Fruit fly (Drosophila melanogaster): Measurements from ENCODE around the gene p38a.

The p38a gene

DNA sequence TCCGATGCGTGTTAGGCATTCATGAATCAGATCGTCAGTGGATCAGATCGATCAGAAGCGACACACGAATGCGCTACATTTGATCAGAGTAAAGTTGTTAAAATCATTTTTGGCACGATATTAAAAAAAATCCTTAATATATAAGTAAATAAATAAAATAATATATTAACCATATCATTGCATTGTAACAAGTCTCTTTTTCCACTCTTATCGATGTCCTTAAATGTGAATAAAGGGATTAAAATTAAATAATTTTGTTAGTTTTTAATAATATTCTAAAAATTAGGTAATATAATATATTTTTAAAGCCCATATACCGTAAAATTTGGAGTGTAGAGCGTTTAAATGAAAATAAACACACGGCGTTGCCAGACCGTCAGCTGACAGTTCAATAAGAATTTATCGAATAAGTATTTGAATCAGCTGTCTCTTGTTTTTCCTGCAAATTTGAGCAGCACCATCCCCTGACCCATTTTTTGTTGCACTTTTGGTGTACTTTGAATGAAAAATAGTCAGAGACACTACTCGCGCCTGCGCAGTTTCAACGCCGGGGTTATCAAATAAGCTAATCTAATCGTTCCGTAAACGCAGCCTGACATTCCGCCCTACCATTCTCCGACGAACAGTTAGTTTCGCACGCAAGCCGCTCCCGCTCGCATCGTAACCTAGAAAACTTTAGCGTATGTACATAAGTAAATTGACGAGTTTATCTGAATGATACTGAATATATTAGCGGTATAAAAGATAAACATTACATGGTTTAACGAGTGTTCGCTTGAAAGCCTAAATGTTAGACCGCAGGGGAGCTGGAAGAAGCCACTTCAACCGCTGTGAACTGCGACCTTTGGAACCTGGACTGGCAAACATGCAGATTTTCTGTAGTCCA is at the start of gene p38a, which contains the start of gene CG6178 (continued):
- TF ChIP-seq CG7786 (GFP tag; optimal IDR thresholded peaks at IDR 0.05) = peak; percentile 67
- TF ChIP-seq zfh1 (GFP tag; IDR thresholded peaks at IDR 0.05) = peak; percentile 93
- TF ChIP-seq Fer1 (GFP tag; optimal IDR thresholded peaks at IDR 0.05) = peak; percentile 97
- TF ChIP-seq CG10431 (GFP tag; optimal IDR thresholded peaks at IDR 0.05) = peak; percentile 83
- TF ChIP-seq salm (tag; optimal IDR thresholded peaks at IDR 0.05) = peak; percentile 96
- peak; percentile 68 for TF ChIP-seq HLH54F (GFP tag; optimal IDR thresholded peaks at IDR 0.05)
- TF ChIP-seq HmgZ (tag; optimal IDR thresholded peaks at IDR 0.05) = peak; percentile 91
- peak; percentile 99 for TF ChIP-seq dmrt99B (tag; optimal IDR thresholded peaks at IDR 0.05)
- TF ChIP-seq kah (GFP tag; optimal IDR thresholded peaks at IDR 0.05) = peak; percentile 92
- TF ChIP-seq CTCF (GFP tag; optimal IDR thresholded peaks at IDR 0.05) = peak; percentile 48
- peak; percentile 84 for TF ChIP-seq mirr (GFP tag; optimal IDR thresholded peaks at IDR 0.05)
- TF ChIP-seq CG8290 (GFP tag; optimal IDR thresholded peaks at IDR 0.05) = peak; percentile 50
- TF ChIP-seq CG8290 (tag; optimal IDR thresholded peaks at IDR 0.05) = no peak
- TF ChIP-seq zen (tag; optimal IDR thresholded peaks at IDR 0.05) = peak; percentile 93
- TF ChIP-seq run (tag; optimal IDR thresholded peaks at IDR 0.05) = peak; percentile 96
- peak; percentile 90 for TF ChIP-seq psq (GFP tag; optimal IDR thresholded peaks at IDR 0.05)
- TF ChIP-seq lab (GFP tag; optimal IDR thresholded peaks at IDR 0.05) = peak; percentile 98
- TF ChIP-seq CG15073 (GFP tag; optimal IDR thresholded peaks at IDR 0.05) = peak; percentile 61
- peak; percentile 98 for TF ChIP-seq Meics (GFP tag; optimal IDR thresholded peaks at IDR 0.05)
- peak; percentile 5 for TF ChIP-seq Sin3A (optimal IDR thresholded peaks at IDR 0.05)
- peak; percentile 83 for TF ChIP-seq CG18476 (GFP tag; optimal IDR thresholded peaks at IDR 0.05)
- peak; percentile 99 for TF ChIP-seq nmo (GFP tag; optimal IDR thresholded peaks at IDR 0.05)
- no peak for TF ChIP-seq luna (GFP tag; optimal IDR thresholded peaks at IDR 0.05)
- TF ChIP-seq dysf (GFP tag; IDR thresholded peaks at IDR 0.05) = peak; percentile 98
- TF ChIP-seq CG11085 (GFP tag; IDR thresholded peaks at IDR 0.05) = peak; percentile 97
- TF ChIP-seq Awh (GFP tag; IDR thresholded peaks at IDR 0.05) = peak; percentile 96
- peak; percentile 97 for TF ChIP-seq CG1233 (GFP tag; optimal IDR thresholded peaks at IDR 0.05)
- peak; percentile 96 for TF ChIP-seq CG13894 (tag; optimal IDR thresholded peaks at IDR 0.05)
- TF ChIP-seq CG2202 (tag; optimal IDR thresholded peaks at IDR 0.05) = peak; percentile 88
- peak; percentile 1 for TF ChIP-seq maf-S (GFP tag; optimal IDR thresholded peaks at IDR 0.05)
- TF ChIP-seq Spps (tag; optimal IDR thresholded peaks at IDR 0.05) = peak; percentile 92
- peak; percentile 97 for TF ChIP-seq CG8388 (GFP tag; optimal IDR thresholded peaks at IDR 0.05)
- TF ChIP-seq CG14050 (GFP tag; IDR thresholded peaks at IDR 0.05) = peak; percentile 96
- peak; percentile 56 for TF ChIP-seq Dip2 (GFP tag; IDR thresholded peaks at IDR 0.05)
- peak; percentile 91 for TF ChIP-seq nerfin-1 (tag; optimal IDR thresholded peaks at IDR 0.05)
- TF ChIP-seq Lpt (GFP tag; optimal IDR thresholded peaks at IDR 0.05) = no peak
- peak; percentile 95 for TF ChIP-seq CG17328 (GFP tag; IDR thresholded peaks at IDR 0.05)
- peak; percentile 84 for TF ChIP-seq Med (GFP tag)
- TF ChIP-seq CG18599 (GFP tag; optimal IDR thresholded peaks at IDR 0.05) = peak; percentile 98
- peak; percentile 99 for TF ChIP-seq Sox102F (GFP tag; optimal IDR thresholded peaks at IDR 0.05)
- TF ChIP-seq gem (tag; optimal IDR thresholded peaks at IDR 0.05) = peak; percentile 99
- 0 out of 2 replicates have a peak, but pooled peaks have one; percentile 29 for TF ChIP-seq dan (GFP tag; IDR thresholded peaks at IDR 0.05)
- peak in 1 of 2 experiments; percentile 72 for TF ChIP-seq insv (GFP tag; optimal IDR thresholded peaks at IDR 0.05)
- no peak for TF ChIP-seq gcm2 (GFP tag; optimal IDR thresholded peaks at IDR 0.05)
- TF ChIP-seq pum (GFP tag; optimal IDR thresholded peaks at IDR 0.05) = peak; percentile 35
- TF ChIP-seq Max (GFP tag; optimal IDR thresholded peaks at IDR 0.05) = peak; percentile 85
- TF ChIP-seq da (GFP tag; optimal IDR thresholded peaks at IDR 0.05) = no peak
- TF ChIP-seq D19A (tag; optimal IDR thresholded peaks at IDR 0.05) = peak; percentile 98
- peak; percentile 91; the same call in 2 of the 3 replicates for TF ChIP-seq jigr1 (GFP tag; IDR thresholded peaks at IDR 0.05)
- TF ChIP-seq CG1792 (GFP tag; optimal IDR thresholded peaks at IDR 0.05) = no peak
